Fruit fly (Drosophila melanogaster) whole organism, adult: ENCODE results near the gene png.

Experiments used
- CG5204 ChIP-seq: fragments of 200-800 bp; sonication (Bioruptor generic); optimal IDR thresholded peaks from 2 replicates; lab custom pipeline; 2016; ENCODE audit warnings: missing biosample characterization, missing genetic modification characterization
- cnc ChIP-seq, 2 experiments: fragments of >200 bp; optimal IDR thresholded peaks; 2 replicates each; lab custom pipeline; 2017
- kay ChIP-seq: fragments of 200-800 bp; sonication (Bioruptor generic); peaks from one replicate; lab custom pipeline; 2016; ENCODE audit warnings: missing biosample characterization, missing genetic modification characterization, borderline replicate concordance
- pad ChIP-seq: fragments of 200-800 bp; sonication (Bioruptor generic); optimal IDR thresholded peaks from 3 replicates; lab custom pipeline; 2017; ENCODE audit warnings: missing biosample characterization, missing genetic modification characterization, mild to moderate bottlenecking, moderate library complexity, missing genetic modification reagents
- tj ChIP-seq: fragments of 200-800 bp; sonication (Bioruptor generic); optimal IDR thresholded peaks from 3 replicates; lab custom pipeline; 2017; ENCODE audit warnings: missing biosample characterization, mild to moderate bottlenecking, missing genetic modification characterization, moderate library complexity

- TF ChIP-seq CG5204 = no peak
- TF ChIP-seq pad (GFP tag; lab: Kevin White, UChicago) = no peak
- no peak for TF ChIP-seq tj (GFP tag; lab: Kevin White, UChicago)
- TF ChIP-seq cnc (optimal IDR thresholded peaks at IDR 0.05; lab: Kevin White, UChicago) = no peak
- no peak for TF ChIP-seq kay (GFP tag; lab: Kevin White, UChicago)
Observed at dm6 chrX:1405012-1405411, 47.6 kb upstream of the png start.
